Fruit fly (Drosophila melanogaster): ENCODE data around the gene mthl8.

DNA sequence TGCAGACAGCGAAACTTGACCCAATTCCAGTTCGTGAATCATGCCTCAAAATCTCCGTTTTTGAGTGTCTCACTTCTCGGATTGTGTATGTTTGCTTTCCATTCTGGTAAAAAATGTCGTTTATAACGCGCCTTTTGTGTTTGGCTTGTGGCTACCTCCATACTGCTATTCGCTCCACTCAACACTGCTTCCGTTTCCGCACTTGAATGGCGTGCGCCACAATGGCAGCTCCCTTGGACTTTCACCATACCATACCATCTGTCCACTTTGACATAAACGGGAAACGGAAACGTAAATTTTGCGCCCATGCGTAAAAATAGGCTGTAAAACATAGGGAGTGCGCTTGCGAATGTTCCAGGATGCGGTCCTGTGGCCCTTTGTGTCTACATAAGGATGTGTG is 12.4 kb downstream of the mthl8 start:
- TF ChIP-seq CG12768 (GFP tag; optimal IDR thresholded peaks at IDR 0.05) = no peak
- TF ChIP-seq CG7101 (tag; optimal IDR thresholded peaks at IDR 0.05) = no peak
- no peak for TF ChIP-seq bab1 (GFP tag; optimal IDR thresholded peaks at IDR 0.05)

All from whole organism, adult.